Fruit fly (Drosophila melanogaster) whole organism, embryonic: Measurements from ENCODE around the gene Fdx1.

Experiments used
- Ada2b ChIP-seq: fragments of 200-800 bp; sonication (Bioruptor generic); IDR thresholded peaks from 2 replicates; pipeline ENCODE4 v1.3.6; 2022; ENCODE audit warnings: missing biosample characterization, missing genetic modification characterization
- Asciz ChIP-seq: fragments of 200-800 bp; sonication (Bioruptor generic); optimal IDR thresholded peaks from 2 replicates; lab custom pipeline; 2017; ENCODE audit warnings: missing biosample characterization, mild to moderate bottlenecking, missing genetic modification characterization, missing genetic modification reagents
- Bgb ChIP-seq: fragments of 200-800 bp; sonication (Bioruptor generic); IDR thresholded peaks from 2 replicates; pipeline ENCODE4 v1.3.6; 2022; ENCODE audit warnings: missing biosample characterization, missing genetic modification characterization; ENCODE audit not compliant: partially characterized antibody
- CG10267 ChIP-seq: fragments of 200-800 bp; sonication (Bioruptor generic); optimal IDR thresholded peaks from 2 replicates; lab custom pipeline; 2018; ENCODE audit warnings: missing biosample characterization, mild to moderate bottlenecking, missing genetic modification characterization, moderate library complexity
- CG10565 ChIP-seq: fragments of 200-800 bp; sonication (Bioruptor generic); optimal IDR thresholded peaks from 3 replicates; lab custom pipeline; 2016; ENCODE audit warnings: missing biosample characterization, mild to moderate bottlenecking, missing genetic modification characterization
- CG10654 ChIP-seq: fragments of 200-800 bp; sonication (Bioruptor generic); optimal IDR thresholded peaks from 2 replicates; lab custom pipeline; 2016; ENCODE audit warnings: missing biosample characterization, missing genetic modification characterization
- CG10979 ChIP-seq: fragments of 200-800 bp; sonication (Bioruptor generic); optimal IDR thresholded peaks from 2 replicates; lab custom pipeline; 2018; ENCODE audit warnings: missing biosample characterization, mild to moderate bottlenecking, missing genetic modification characterization, moderate library complexity
- CG11093 ChIP-seq: fragments of 200-800 bp; sonication (Bioruptor generic); IDR thresholded peaks from 3 replicates; pipeline ENCODE4 v1.3.6; 2022; ENCODE audit warnings: missing biosample characterization, missing genetic modification characterization
- CG13123 ChIP-seq: fragments of 200-800 bp; sonication (Bioruptor generic); optimal IDR thresholded peaks from 2 replicates; lab custom pipeline; 2016; ENCODE audit warnings: missing biosample characterization, missing genetic modification characterization
- CG1529 ChIP-seq: fragments of 200-800 bp; sonication (Bioruptor generic); optimal IDR thresholded peaks from 3 replicates; lab custom pipeline; 2018; ENCODE audit warnings: missing biosample characterization, missing genetic modification characterization
- CG15514 ChIP-seq: fragments of 200-800 bp; sonication (Bioruptor generic); optimal IDR thresholded peaks from 3 replicates; lab custom pipeline; 2017; ENCODE audit warnings: missing biosample characterization, missing genetic modification characterization, mild to moderate bottlenecking, moderate library complexity, missing genetic modification reagents
- CG1792 ChIP-seq: fragments of 200-800 bp; sonication (Bioruptor generic); optimal IDR thresholded peaks from 2 replicates; lab custom pipeline; 2016; ENCODE audit warnings: missing biosample characterization, missing genetic modification characterization
- CG31388 ChIP-seq: fragments of 200-800 bp; sonication (Bioruptor generic); optimal IDR thresholded peaks from 2 replicates; lab custom pipeline; 2016; ENCODE audit warnings: missing biosample characterization, missing genetic modification characterization
- CG33557 ChIP-seq: fragments of 200-800 bp; sonication (Bioruptor generic); optimal IDR thresholded peaks from 2 replicates; lab custom pipeline; 2019; ENCODE audit warnings: missing biosample characterization, mild to moderate bottlenecking, missing genetic modification characterization, moderate library complexity
- CG34224 ChIP-seq: fragments of 200-800 bp; sonication (Bioruptor generic); IDR thresholded peaks from 3 replicates; pipeline ENCODE4 v1.3.6; 2022; ENCODE audit warnings: missing biosample characterization, missing genetic modification characterization; ENCODE audit not compliant: partially characterized antibody
- CG3847 ChIP-seq: fragments of 200-800 bp; sonication (Bioruptor generic); IDR thresholded peaks from 2 replicates; pipeline ENCODE4 v1.3.6; 2022; ENCODE audit warnings: missing biosample characterization, missing genetic modification characterization
- CG6813 ChIP-seq: fragments of 200-800 bp; sonication (Bioruptor generic); optimal IDR thresholded peaks from 2 replicates; lab custom pipeline; 2017; ENCODE audit warnings: missing biosample characterization, missing genetic modification characterization, mild to moderate bottlenecking, moderate library complexity, missing genetic modification reagents
- CG8281 ChIP-seq: fragments of 200-800 bp; sonication (Bioruptor generic); optimal IDR thresholded peaks from 2 replicates; lab custom pipeline; 2018; ENCODE audit warnings: missing biosample characterization, mild to moderate bottlenecking, missing genetic modification characterization, moderate library complexity
- CG8478 ChIP-seq: fragments of >200 bp; optimal IDR thresholded peaks from 2 replicates; lab custom pipeline; 2018
- Dll ChIP-seq: fragments of 200-800 bp; sonication (Bioruptor generic); IDR thresholded peaks from 4 replicates; pipeline ENCODE4 v1.3.6; 2022; ENCODE audit warnings: missing biosample characterization, missing genetic modification characterization; ENCODE audit not compliant: partially characterized antibody
- Hr3 ChIP-seq: fragments of 200-800 bp; sonication (Bioruptor generic); optimal IDR thresholded peaks from 3 replicates; lab custom pipeline; 2016; ENCODE audit warnings: missing biosample characterization, missing genetic modification characterization
- Kr ChIP-seq: fragments of 200-800 bp; sonication (Bioruptor generic); optimal IDR thresholded peaks from 2 replicates; lab custom pipeline; 2017; ENCODE audit warnings: missing biosample characterization, mild to moderate bottlenecking, missing genetic modification characterization
- Lpt ChIP-seq: fragments of >200 bp; optimal IDR thresholded peaks from 2 replicates; lab custom pipeline; 2018; ENCODE audit warnings: missing biosample characterization, missing genetic modification characterization
- MBD-R2 ChIP-seq: fragments of 200-800 bp; sonication (Bioruptor generic); IDR thresholded peaks from 2 replicates; pipeline ENCODE4 v1.3.6; 2022; ENCODE audit warnings: missing biosample characterization, missing genetic modification characterization
- Max ChIP-seq: fragments of 200-800 bp; sonication (Bioruptor generic); optimal IDR thresholded peaks from 2 replicates; lab custom pipeline; 2016; ENCODE audit warnings: missing biosample characterization, mild to moderate bottlenecking, missing genetic modification characterization
- Mrtf ChIP-seq: fragments of 200-800 bp; sonication (Bioruptor generic); IDR thresholded peaks from 3 replicates; pipeline ENCODE4 v1.3.6; 2022; ENCODE audit warnings: missing biosample characterization, missing genetic modification characterization
- NK7.1 ChIP-seq: fragments of 200-800 bp; sonication (Bioruptor generic); optimal IDR thresholded peaks from 3 replicates; lab custom pipeline; 2016; ENCODE audit warnings: missing biosample characterization, missing genetic modification characterization
- Nf-YA ChIP-seq: fragments of 200-800 bp; sonication (Bioruptor generic); IDR thresholded peaks from 2 replicates; pipeline ENCODE4 v1.3.6; 2022; ENCODE audit warnings: missing biosample characterization, missing genetic modification characterization
- Sin3A ChIP-seq: fragments of >200 bp; optimal IDR thresholded peaks from 2 replicates; lab custom pipeline; 2018
- Spps ChIP-seq: fragments of 200-800 bp; sonication (Bioruptor generic); optimal IDR thresholded peaks from 2 replicates; lab custom pipeline; 2018; ENCODE audit warnings: missing biosample characterization, mild to moderate bottlenecking, missing genetic modification characterization
- Sry-β ChIP-seq: fragments of 200-800 bp; sonication (Bioruptor generic); optimal IDR thresholded peaks from 2 replicates; lab custom pipeline; 2018; ENCODE audit warnings: missing biosample characterization, mild to moderate bottlenecking, missing genetic modification characterization, moderate library complexity
- ac ChIP-seq: fragments of 200-800 bp; sonication (Bioruptor generic); optimal IDR thresholded peaks from 3 replicates; lab custom pipeline; 2017; ENCODE audit warnings: missing biosample characterization, mild to moderate bottlenecking, missing genetic modification characterization
- al ChIP-seq: fragments of 200-800 bp; sonication (Bioruptor generic); IDR thresholded peaks from 2 replicates; pipeline ENCODE4 v1.3.6; 2022; ENCODE audit warnings: missing biosample characterization, missing genetic modification characterization
- bigmax ChIP-seq: fragments of 200-800 bp; sonication (Bioruptor generic); optimal IDR thresholded peaks from 2 replicates; lab custom pipeline; 2018; ENCODE audit warnings: missing biosample characterization, mild to moderate bottlenecking, missing genetic modification characterization
- cas ChIP-seq: fragments of 200-800 bp; sonication (Bioruptor generic); IDR thresholded peaks from 2 replicates; pipeline ENCODE4 v1.3.6; 2022; ENCODE audit warnings: missing biosample characterization, missing genetic modification characterization
- dm ChIP-seq: fragments of 200-800 bp; sonication (Bioruptor generic); optimal IDR thresholded peaks from 3 replicates; lab custom pipeline; 2016; ENCODE audit warnings: missing biosample characterization, missing genetic modification characterization
- gem ChIP-seq: fragments of 200-800 bp; sonication (Bioruptor generic); optimal IDR thresholded peaks from 2 replicates; lab custom pipeline; 2019; ENCODE audit warnings: missing biosample characterization, mild to moderate bottlenecking, missing genetic modification characterization, moderate library complexity
- ham ChIP-seq: fragments of 200-800 bp; sonication (Bioruptor generic); IDR thresholded peaks from 2 replicates; pipeline ENCODE4 v1.3.6; 2022; ENCODE audit warnings: missing biosample characterization, missing genetic modification characterization
- hb ChIP-seq: fragments of 200-800 bp; sonication (Bioruptor generic); IDR thresholded peaks from 3 replicates; pipeline ENCODE4 v1.3.6; 2022; ENCODE audit warnings: missing biosample characterization, missing genetic modification characterization; ENCODE audit not compliant: partially characterized antibody
- odd ChIP-seq: fragments of 200-800 bp; sonication (Bioruptor generic); optimal IDR thresholded peaks from 2 replicates; lab custom pipeline; 2017; ENCODE audit warnings: missing biosample characterization, mild to moderate bottlenecking, missing genetic modification characterization
- pan ChIP-seq, 4 experiments: fragments of >200 bp in 3 of 4; fragments of 200-800 bp in 1 of 4; sonication (Bioruptor generic) in 1 of 4; optimal IDR thresholded peaks in 3 of 4; IDR thresholded peaks in 1 of 4; 2 replicates each; pipeline versions ENCODE4 v1.3.6 to Lab custom; 2017 to 2022; ENCODE audit warnings: missing biosample characterization in 2 of 4, missing genetic modification characterization in 2 of 4, mixed read lengths in 1 of 4
- schlank ChIP-seq: fragments of 200-800 bp; sonication (Bioruptor generic); optimal IDR thresholded peaks from 2 replicates; lab custom pipeline; 2018; ENCODE audit warnings: missing biosample characterization, mild to moderate bottlenecking, missing genetic modification characterization
- sim ChIP-seq: fragments of 200-800 bp; sonication (Bioruptor generic); IDR thresholded peaks from 2 replicates; pipeline ENCODE4 v1.3.6; 2022; ENCODE audit warnings: missing biosample characterization, missing genetic modification characterization
- sima ChIP-seq: fragments of 200-800 bp; sonication (Bioruptor generic); optimal IDR thresholded peaks from 2 replicates; lab custom pipeline; 2016; ENCODE audit warnings: missing biosample characterization, missing genetic modification characterization
- so ChIP-seq: fragments of 200-800 bp; sonication (Bioruptor generic); IDR thresholded peaks from 3 replicates; pipeline ENCODE4 v1.3.6; 2022; ENCODE audit warnings: missing biosample characterization, missing genetic modification characterization
- sob ChIP-seq: fragments of 200-800 bp; sonication (Bioruptor generic); IDR thresholded peaks from 2 replicates; pipeline ENCODE4 v1.3.6; 2022; ENCODE audit warnings: missing biosample characterization, missing genetic modification characterization
- tap ChIP-seq: fragments of 200-800 bp; optimal IDR thresholded peaks from 3 replicates; lab custom pipeline; 2019; ENCODE audit warnings: missing biosample characterization, mild to moderate bottlenecking, missing genetic modification characterization, moderate library complexity
- unpg ChIP-seq: fragments of 200-800 bp; sonication (Bioruptor generic); optimal IDR thresholded peaks from 3 replicates; lab custom pipeline; 2018; ENCODE audit warnings: missing biosample characterization, mild to moderate bottlenecking, missing genetic modification characterization, moderate library complexity
- zen2 ChIP-seq: fragments of 200-800 bp; sonication (Bioruptor generic); IDR thresholded peaks from 3 replicates; pipeline ENCODE4 v1.3.6; 2022; ENCODE audit warnings: missing biosample characterization, missing genetic modification characterization; ENCODE audit not compliant: partially characterized antibody
- zfh2 ChIP-seq: fragments of 200-800 bp; sonication (Bioruptor generic); optimal IDR thresholded peaks from 2 replicates; lab custom pipeline; 2016; ENCODE audit warnings: missing biosample characterization, missing genetic modification characterization

Gene Fdx1

DNA sequence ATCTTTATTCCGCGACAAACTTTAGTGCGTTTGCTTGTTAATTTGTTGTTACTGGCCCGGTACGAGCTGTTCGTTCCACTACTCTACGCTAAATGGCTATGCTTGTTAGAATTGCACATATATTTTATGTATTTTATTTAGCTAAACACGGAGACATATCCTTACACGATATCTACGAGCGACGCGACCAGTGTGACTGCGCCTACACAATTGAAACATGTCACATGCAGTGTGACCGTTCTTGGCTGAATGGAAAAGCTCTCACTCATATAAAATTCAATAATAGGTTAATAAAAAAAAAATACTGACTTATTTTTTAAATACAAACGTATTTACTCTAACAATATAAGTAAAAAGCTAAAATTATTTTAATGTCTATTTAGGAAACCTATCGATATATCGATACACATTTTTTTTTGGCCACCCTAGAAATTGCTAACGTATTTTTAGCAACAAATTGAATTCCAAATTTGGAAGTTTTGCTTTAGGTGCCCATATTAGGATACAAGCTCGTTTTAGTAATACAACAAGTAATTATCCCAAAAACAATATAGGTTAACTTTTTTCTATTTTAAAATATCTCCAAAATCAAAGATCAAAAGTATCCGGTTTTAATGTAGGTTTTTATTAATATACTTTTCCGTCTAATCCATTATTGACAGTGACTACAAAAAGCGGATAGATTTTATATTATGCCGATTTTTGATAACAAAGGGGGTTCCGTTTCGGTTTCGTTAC, 28.1 kb upstream of the Fdx1 start, which contains the start of gene CG4080 (continued):
- TF ChIP-seq zfh2 (GFP tag; lab: Kevin White, UChicago) (no peak), CG1529 (no peak), MBD-R2 (GFP tag; lab: Robert Waterston, UW) (peak; percentile 25), tap (tag; lab: Kevin White, UChicago) (no peak), gem (tag; lab: Kevin White, UChicago) (peak; percentile 34), al (GFP tag; lab: Robert Waterston, UW) (no peak), Ada2b (GFP tag; lab: Robert Waterston, UW) (no peak), ham (GFP tag; lab: Robert Waterston, UW) (no peak), CG8281 (tag; lab: Kevin White, UChicago) (no peak), Sry-β (GFP tag; lab: Kevin White, UChicago) (no peak), Hr3 (peak; percentile 19), CG1792 (no peak), schlank (no peak), Max (GFP tag; lab: Kevin White, UChicago) (peak; percentile 38), odd (GFP tag; lab: Kevin White, UChicago) (no peak), unpg (GFP tag; lab: Kevin White, UChicago) (peak; percentile 37), sim (GFP tag; lab: Robert Waterston, UW) (no peak), CG33557 (GFP tag; lab: Kevin White, UChicago) (peak; percentile 34), CG34224 (GFP tag; lab: Robert Waterston, UW) (peak; percentile 69), CG3847 (GFP tag; lab: Robert Waterston, UW) (peak; percentile 18; the same call in 1 of the 2 replicates), bigmax (GFP tag; lab: Kevin White, UChicago) (no peak), zen2 (GFP tag; lab: Robert Waterston, UW) (no peak; the same call in 2 of the 3 replicates), ac (GFP tag; lab: Kevin White, UChicago) (no peak), hb (peak; percentile 24; the same call in 1 of the 3 replicates), dm (no peak), so (0 out of 3 replicates have a peak, but pooled peaks have one; percentile 45), CG15514 (peak; percentile 67), CG6813 (GFP tag; lab: Kevin White, UChicago) (no peak), cas (GFP tag; lab: Robert Waterston, UW) (no peak), CG8478 (lab: Kevin White, UChicago) (no peak), Asciz (no peak), CG10267 (peak; percentile 70), CG10565 (GFP tag; lab: Kevin White, UChicago) (no peak), NK7.1 (GFP tag; lab: Kevin White, UChicago) (no peak), Nf-YA (GFP tag; lab: Robert Waterston, UW) (no peak), pan (optimal IDR thresholded peaks at IDR 0.05; lab: Kevin White, UChicago) (no peak), pan (GFP tag; optimal IDR thresholded peaks at IDR 0.05 in 1 of 2, IDR thresholded peaks at IDR 0.05 in 1 of 2) (peak in 1 of 2 experiments; percentile 7), Mrtf (GFP tag; lab: Robert Waterston, UW) (no peak), sima (GFP tag; lab: Kevin White, UChicago) (no peak), Lpt (GFP tag; lab: Kevin White, UChicago) (no peak), CG10979 (tag; lab: Kevin White, UChicago) (no peak), Dll (GFP tag; lab: Robert Waterston, UW) (peak; percentile 89), CG10654 (GFP tag; lab: Kevin White, UChicago) (no peak), CG11093 (GFP tag; lab: Robert Waterston, UW) (no peak), Sin3A (lab: Kevin White, UChicago) (no peak), sob (GFP tag; lab: Robert Waterston, UW) (no peak), Kr (GFP tag; lab: Kevin White, UChicago) (no peak), CG31388 (no peak), Spps (tag; lab: Kevin White, UChicago) (no peak), CG13123 (no peak), Bgb (no peak; the same call in none of the 2 replicates)
